Fruit fly (Drosophila melanogaster): ENCODE data around the gene CG14857.

CG14857 gene

dm6 chr3R:14754806-14755488 is 46.6 kb upstream of the CG14857 start (continued):
- TF ChIP-seq CG10565 (GFP tag; optimal IDR thresholded peaks at IDR 0.05) (no peak), CG12391 (tag; optimal IDR thresholded peaks at IDR 0.05) (peak; percentile 14), BtbVII (GFP tag; optimal IDR thresholded peaks at IDR 0.05) (no peak), CG12236 (GFP tag; optimal IDR thresholded peaks at IDR 0.05) (no peak), odd (GFP tag; optimal IDR thresholded peaks at IDR 0.05) (no peak), disco-r (GFP tag; optimal IDR thresholded peaks at IDR 0.05) (no peak), CG15073 (GFP tag; optimal IDR thresholded peaks at IDR 0.05) (no peak), CG3281 (GFP tag; optimal IDR thresholded peaks at IDR 0.05) (peak; percentile 6), Opbp (GFP tag; IDR thresholded peaks at IDR 0.05; ENCODE audit: partially characterized antibody) (no peak), CG11723 (GFP tag; optimal IDR thresholded peaks at IDR 0.05) (no peak), dm (GFP tag; optimal IDR thresholded peaks at IDR 0.05) (no peak), Hmr (GFP tag; optimal IDR thresholded peaks at IDR 0.05) (peak; percentile 38), CG14667 (GFP tag; IDR thresholded peaks at IDR 0.05) (no peak), C15 (GFP tag; IDR thresholded peaks at IDR 0.05) (no peak), CG13775 (GFP tag; optimal IDR thresholded peaks at IDR 0.05) (no peak), CG15269 (tag; optimal IDR thresholded peaks at IDR 0.05) (peak; percentile 43), Taf1 (GFP tag; IDR thresholded peaks at IDR 0.05) (no peak), E2f1 (GFP tag; IDR thresholded peaks at IDR 0.05) (no peak), dan (GFP tag; IDR thresholded peaks at IDR 0.05) (no peak), fd64A (GFP tag; optimal IDR thresholded peaks at IDR 0.05) (no peak), dysf (GFP tag; IDR thresholded peaks at IDR 0.05) (peak; percentile 58; the same call in 1 of the 3 replicates), CG11560 (tag; IDR thresholded peaks at IDR 0.05) (no peak), CG12155 (GFP tag; optimal IDR thresholded peaks at IDR 0.05) (no peak), CG3163 (GFP tag; optimal IDR thresholded peaks at IDR 0.05) (no peak), prd (optimal IDR thresholded peaks at IDR 0.05) (no peak), prd (GFP tag; IDR thresholded peaks at IDR 0.05) (peak; percentile 24; the same call in 1 of the 3 replicates), gce (GFP tag; IDR thresholded peaks at IDR 0.05) (no peak), Xrp1 (GFP tag; IDR thresholded peaks at IDR 0.05) (peak; percentile 48; the same call in 1 of the 2 replicates), fu2 (GFP tag; optimal IDR thresholded peaks at IDR 0.05) (no peak), ash1 (GFP tag; optimal IDR thresholded peaks at IDR 0.05) (no peak), CG7786 (GFP tag; optimal IDR thresholded peaks at IDR 0.05) (no peak), CG4617 (GFP tag; optimal IDR thresholded peaks at IDR 0.05; ENCODE audit: borderline replicate concordance) (no peak), sens (GFP tag) (peak; percentile 2), luna (GFP tag; optimal IDR thresholded peaks at IDR 0.05) (no peak), chm (GFP tag; IDR thresholded peaks at IDR 0.05) (no peak; the same call in 1 of the 2 replicates), Dll (GFP tag; IDR thresholded peaks at IDR 0.05; ENCODE audit: partially characterized antibody) (no peak), CG6683 (GFP tag; optimal IDR thresholded peaks at IDR 0.05) (peak; percentile 10), Max (GFP tag; optimal IDR thresholded peaks at IDR 0.05) (no peak), CG16779 (GFP tag; IDR thresholded peaks at IDR 0.05) (no peak), Med (GFP tag) (peak; percentile 60), Lhr (GFP tag; optimal IDR thresholded peaks at IDR 0.05) (no peak), al (GFP tag; IDR thresholded peaks at IDR 0.05) (peak; percentile 30; the same call in 1 of the 2 replicates), nom (GFP tag; optimal IDR thresholded peaks at IDR 0.05) (no peak), CG17186 (GFP tag; optimal IDR thresholded peaks at IDR 0.05) (no peak), tin (GFP tag; optimal IDR thresholded peaks at IDR 0.05) (no peak), grn (GFP tag; optimal IDR thresholded peaks at IDR 0.05) (no peak), CG2678 (tag; optimal IDR thresholded peaks at IDR 0.05) (peak; percentile 68), CG12744 (GFP tag; optimal IDR thresholded peaks at IDR 0.05) (no peak), az2 (GFP tag; optimal IDR thresholded peaks at IDR 0.05) (peak; percentile 34), salm (tag; optimal IDR thresholded peaks at IDR 0.05) (no peak), ATbp (GFP tag; optimal IDR thresholded peaks at IDR 0.05) (peak; percentile 1)

All from whole organism, embryonic.